Fruit fly (Drosophila melanogaster): ENCODE results near the gene Sras.

The Sras gene

dm6 chr3L:5603860-5604415 lies 40.4 kb downstream of the Sras start, which contains the start of gene TM9SF3 (continued):
- TF ChIP-seq CG1602 (GFP tag; optimal IDR thresholded peaks at IDR 0.05) (peak; percentile 22), CG9437 (GFP tag; optimal IDR thresholded peaks at IDR 0.05) (peak; percentile 11), CG12659 (GFP tag; optimal IDR thresholded peaks at IDR 0.05) (peak; percentile 57), NFAT (GFP tag; IDR thresholded peaks at IDR 0.05) (0 out of 2 replicates have a peak, but pooled peaks have one; percentile 31), D19B (GFP tag; optimal IDR thresholded peaks at IDR 0.05) (no peak), Eip74EF (GFP tag; optimal IDR thresholded peaks at IDR 0.05) (no peak), CG1233 (GFP tag; optimal IDR thresholded peaks at IDR 0.05) (peak; percentile 4), HLH4C (GFP tag; IDR thresholded peaks at IDR 0.05; ENCODE audit: partially characterized antibody) (peak; percentile 88), CG15011 (GFP tag; optimal IDR thresholded peaks at IDR 0.05) (no peak), CG10147 (GFP tag; optimal IDR thresholded peaks at IDR 0.05) (peak; percentile 25), Atf6 (GFP tag; IDR thresholded peaks at IDR 0.05) (0 out of 2 replicates have a peak, but pooled peaks have one; percentile 14), CkIIα-i1 (GFP tag; IDR thresholded peaks at IDR 0.05) (0 out of 2 replicates have a peak, but pooled peaks have one; percentile 21), CG18262 (tag; optimal IDR thresholded peaks at IDR 0.05) (peak; percentile 24), Chrac-16 (GFP tag; optimal IDR thresholded peaks at IDR 0.05) (no peak), Poxn (GFP tag; IDR thresholded peaks at IDR 0.05) (no peak), danr (GFP tag; IDR thresholded peaks at IDR 0.05) (no peak), her (GFP tag; optimal IDR thresholded peaks at IDR 0.05) (no peak), wor (GFP tag; IDR thresholded peaks at IDR 0.05) (no peak), Hey (tag; optimal IDR thresholded peaks at IDR 0.05) (no peak), Dek (tag; optimal IDR thresholded peaks at IDR 0.05) (no peak), nom (GFP tag; optimal IDR thresholded peaks at IDR 0.05) (no peak), CG31388 (GFP tag; optimal IDR thresholded peaks at IDR 0.05) (no peak), peb (GFP tag; IDR thresholded peaks at IDR 0.05) (no peak), crp (GFP tag; optimal IDR thresholded peaks at IDR 0.05) (peak in 1 of 2 experiments; percentile 4), Dref (GFP tag; IDR thresholded peaks at IDR 0.05) (peak; percentile 66), gt (GFP tag; IDR thresholded peaks at IDR 0.05) (no peak), Dll (GFP tag; IDR thresholded peaks at IDR 0.05; ENCODE audit: partially characterized antibody) (peak; percentile 92), CG32772 (GFP tag; IDR thresholded peaks at IDR 0.05) (no peak), aop (GFP tag; IDR thresholded peaks at IDR 0.05) (no peak), HLH54F (GFP tag; optimal IDR thresholded peaks at IDR 0.05) (peak; percentile 7), insv (GFP tag; optimal IDR thresholded peaks at IDR 0.05) (no peak), Sox102F (GFP tag; optimal IDR thresholded peaks at IDR 0.05) (no peak), CG1647 (GFP tag; optimal IDR thresholded peaks at IDR 0.05) (no peak), CG4730 (GFP tag; IDR thresholded peaks at IDR 0.05) (no peak), z (GFP tag; IDR thresholded peaks at IDR 0.05) (no peak), CG2120 (GFP tag; optimal IDR thresholded peaks at IDR 0.05) (peak; percentile 49), gsb-n (tag; optimal IDR thresholded peaks at IDR 0.05) (no peak), CG8281 (tag; optimal IDR thresholded peaks at IDR 0.05) (no peak), CG18599 (GFP tag; optimal IDR thresholded peaks at IDR 0.05) (no peak), ERR (GFP tag; optimal IDR thresholded peaks at IDR 0.05) (no peak), CG34422 (GFP tag; IDR thresholded peaks at IDR 0.05) (peak; percentile 19; the same call in 1 of the 3 replicates), unc-4 (GFP tag; IDR thresholded peaks at IDR 0.05; ENCODE audit: partially characterized antibody) (peak; percentile 88), psq (GFP tag; optimal IDR thresholded peaks at IDR 0.05) (no peak), tap (tag; optimal IDR thresholded peaks at IDR 0.05) (no peak), gcm2 (GFP tag; optimal IDR thresholded peaks at IDR 0.05) (no peak), Drgx (GFP tag; IDR thresholded peaks at IDR 0.05) (no peak), Ets65A (GFP tag) (peak; percentile 94), NC2α (GFP tag; optimal IDR thresholded peaks at IDR 0.05) (no peak), nerfin-1 (tag; optimal IDR thresholded peaks at IDR 0.05) (no peak), sens-2 (GFP tag; IDR thresholded peaks at IDR 0.05) (no peak)
